Worm (Caenorhabditis elegans): ENCODE data around the gene oac-30.
"Not testable (repeated sequence)": the region's sequence is repeated elsewhere in the genome, so short reads cannot be mapped to it uniquely, and the experiment has no call there.

Gene oac-30

DNA sequence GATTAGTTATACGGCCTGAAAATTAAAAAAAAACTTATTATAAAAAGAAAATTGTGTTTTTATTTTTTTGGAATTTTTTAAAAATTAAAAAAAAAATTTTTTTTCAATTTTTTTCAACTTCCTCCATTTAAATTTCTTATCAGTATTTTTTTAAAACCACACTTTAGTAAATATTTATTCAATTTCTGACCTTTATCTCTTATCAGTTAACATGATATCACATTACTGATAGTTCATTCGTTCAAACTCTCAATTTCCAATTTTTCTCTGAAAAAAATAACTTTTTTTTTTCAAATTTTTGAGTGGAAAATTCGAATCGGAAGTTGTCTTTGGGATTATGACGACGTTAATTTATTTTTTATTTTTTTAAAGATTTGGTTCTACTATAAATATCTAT lies 31.0 kb upstream of the oac-30 start:
- TF ChIP-seq tra-4 (tag; optimal IDR thresholded peaks at IDR 0.05) = no peak
- no peak for TF ChIP-seq tbx-11 (GFP tag; IDR thresholded peaks at IDR 0.05)
- no peak for TF ChIP-seq ets-7 (tag; optimal IDR thresholded peaks at IDR 0.05)

ce11 chrII:1297044-1297696 lies 30.5 kb upstream of the oac-30 start:
- TF ChIP-seq hnd-1 (tag; optimal IDR thresholded peaks at IDR 0.05) (no peak), ets-7 (tag; optimal IDR thresholded peaks at IDR 0.05) (no peak), tbx-37 (GFP tag; conservative IDR thresholded peaks at IDR 0.05) (no peak), pes-1 (GFP tag; IDR thresholded peaks at IDR 0.05) (no peak), ceh-13 (GFP tag; optimal IDR thresholded peaks at IDR 0.05) (no peak), tra-4 (tag; optimal IDR thresholded peaks at IDR 0.05) (no peak)

DNA sequence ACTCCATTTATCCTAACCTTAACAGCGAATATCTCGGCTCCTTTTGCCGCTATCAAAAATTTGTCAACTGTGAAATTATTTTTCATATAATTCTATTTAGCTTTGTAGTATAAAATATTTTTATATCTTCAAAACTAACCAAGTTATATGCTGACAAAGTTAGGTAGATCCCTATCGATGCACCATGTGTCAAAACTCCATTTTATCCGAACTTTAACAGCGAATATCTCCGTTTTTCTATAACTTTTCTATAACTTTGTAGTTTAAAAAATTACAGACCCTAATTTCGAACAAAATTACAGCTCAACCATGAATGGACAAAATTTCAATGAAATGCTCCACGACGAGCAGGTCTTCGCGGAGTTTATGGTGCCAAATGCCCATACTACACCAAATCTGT lies 29.1 kb upstream of the oac-30 start, which contains the start of gene Y57G7A.2:
TSS of gene Y57G7A.2 (plus strand) at position 301 of the 400 bp plus-strand sequence.
- TF ChIP-seq hmg-4 (GFP tag; optimal IDR thresholded peaks at IDR 0.05) (no peak), tbx-11 (GFP tag; IDR thresholded peaks at IDR 0.05) (no peak), ama-1 (optimal IDR thresholded peaks at IDR 0.05) (no peak), scrt-1 (GFP tag; IDR thresholded peaks at IDR 0.05) (no peak), sea-1 (GFP tag; conservative IDR thresholded peaks at IDR 0.05) (no peak), ets-7 (tag; optimal IDR thresholded peaks at IDR 0.05) (no peak), pes-1 (GFP tag; IDR thresholded peaks at IDR 0.05) (no peak), ceh-36 (tag; optimal IDR thresholded peaks at IDR 0.05) (no peak), hnd-1 (tag; optimal IDR thresholded peaks at IDR 0.05) (no peak), aly-1 (tag; optimal IDR thresholded peaks at IDR 0.05) (no peak)

- TF ChIP-seq aly-1 (tag; optimal IDR thresholded peaks at IDR 0.05) = no peak
- TF ChIP-seq flt-1 (GFP tag; IDR thresholded peaks at IDR 0.05) = no peak
- TF ChIP-seq tbx-11 (GFP tag; IDR thresholded peaks at IDR 0.05) = no peak
- no peak for TF ChIP-seq pes-1 (GFP tag; IDR thresholded peaks at IDR 0.05)
- no peak for TF ChIP-seq hmbx-1 (tag; optimal IDR thresholded peaks at IDR 0.05)
- TF ChIP-seq tra-4 (tag; optimal IDR thresholded peaks at IDR 0.05) = no peak
- TF ChIP-seq ets-7 (tag; optimal IDR thresholded peaks at IDR 0.05) = no peak
- TF ChIP-seq sea-1 (GFP tag; conservative IDR thresholded peaks at IDR 0.05) = no peak
- no peak for TF ChIP-seq B0310.2 (tag; optimal IDR thresholded peaks at IDR 0.05)
- no peak for TF ChIP-seq hnd-1 (tag; optimal IDR thresholded peaks at IDR 0.05)
Observed at ce11 chrII:1293157-1293556, 26.5 kb upstream of the oac-30 start, which contains the start of gene srz-64. Gene srz-64 (minus strand): TSS chrII:1293257.

ce11 chrII:1285514-1285913 lies 18.8 kb upstream of the oac-30 start, which contains the start of the genes Y57G7A.6 and Y57G7A.3:
Gene Y57G7A.6 (minus strand): TSS chrII:1285614.
Gene Y57G7A.3 (plus strand): TSS chrII:1285782.
- TF ChIP-seq ceh-13 (GFP tag; optimal IDR thresholded peaks at IDR 0.05) (no peak), flt-1 (GFP tag; IDR thresholded peaks at IDR 0.05) (no peak), ets-7 (tag; optimal IDR thresholded peaks at IDR 0.05) (no peak), ceh-36 (tag; optimal IDR thresholded peaks at IDR 0.05) (no peak), sea-1 (GFP tag; conservative IDR thresholded peaks at IDR 0.05) (no peak), tbx-37 (GFP tag; conservative IDR thresholded peaks at IDR 0.05) (no peak)

DNA sequence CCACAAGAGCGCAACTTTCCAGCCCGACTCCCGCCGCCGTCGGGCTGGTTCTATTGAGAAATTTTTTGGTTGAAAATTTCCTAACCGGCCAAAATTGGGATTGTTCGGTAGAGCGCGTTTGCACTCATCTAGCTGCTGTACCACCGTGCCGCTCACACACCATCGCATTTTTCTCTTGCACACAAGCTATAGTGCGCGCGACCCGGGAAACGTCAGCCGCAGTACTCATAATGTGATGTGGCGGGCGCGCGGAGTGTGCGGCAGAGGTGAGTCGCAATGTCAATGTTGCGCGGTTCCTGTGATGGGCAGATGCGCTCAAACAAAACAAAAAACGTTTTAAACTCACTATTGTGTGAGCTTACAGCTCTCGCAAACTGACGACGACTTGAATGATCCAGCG lies 18.3 kb upstream of the oac-30 start:
- TF ChIP-seq tbx-37 (GFP tag; conservative IDR thresholded peaks at IDR 0.05) = no peak
- no peak for TF ChIP-seq scrt-1 (GFP tag; IDR thresholded peaks at IDR 0.05)
- no peak for TF ChIP-seq sea-1 (GFP tag; conservative IDR thresholded peaks at IDR 0.05)
- no peak for TF ChIP-seq ama-1 (optimal IDR thresholded peaks at IDR 0.05)
- TF ChIP-seq tra-4 (tag; optimal IDR thresholded peaks at IDR 0.05) = no peak
- TF ChIP-seq ets-7 (tag; optimal IDR thresholded peaks at IDR 0.05) = no peak
- no peak for TF ChIP-seq aly-1 (tag; optimal IDR thresholded peaks at IDR 0.05)
- no peak for TF ChIP-seq tbx-11 (GFP tag; IDR thresholded peaks at IDR 0.05)
- TF ChIP-seq hmbx-1 (tag; optimal IDR thresholded peaks at IDR 0.05) = no peak
- TF ChIP-seq ceh-13 (GFP tag; optimal IDR thresholded peaks at IDR 0.05) = no peak
- TF ChIP-seq flt-1 (GFP tag; IDR thresholded peaks at IDR 0.05) = no peak

DNA sequence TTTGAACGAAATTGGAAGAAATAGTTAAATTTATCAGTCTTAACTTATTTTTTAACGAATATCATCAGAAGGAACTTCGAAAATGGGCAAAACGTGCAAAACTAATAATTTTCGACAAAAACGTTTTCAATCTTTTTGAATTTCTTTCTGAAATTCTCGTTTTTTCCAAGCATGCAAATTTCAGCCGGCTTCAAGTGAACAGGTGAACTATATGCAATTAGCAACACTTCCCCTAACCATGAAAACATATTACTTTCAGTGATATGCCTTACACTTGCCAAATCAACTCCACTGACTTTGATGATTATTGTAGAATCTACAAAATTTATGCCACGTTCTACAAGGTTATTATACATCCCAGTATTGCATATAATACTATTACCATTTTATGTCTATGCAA lies 11.7 kb upstream of the oac-30 start, which contains the start of gene srz-63:
TSS of gene srz-63 (plus strand) at position 301 of the 400 bp plus-strand sequence.
- TF ChIP-seq B0310.2 (tag; optimal IDR thresholded peaks at IDR 0.05); tbx-37 (GFP tag; conservative IDR thresholded peaks at IDR 0.05); ets-7 (tag; optimal IDR thresholded peaks at IDR 0.05): not testable (repeated sequence)

DNA sequence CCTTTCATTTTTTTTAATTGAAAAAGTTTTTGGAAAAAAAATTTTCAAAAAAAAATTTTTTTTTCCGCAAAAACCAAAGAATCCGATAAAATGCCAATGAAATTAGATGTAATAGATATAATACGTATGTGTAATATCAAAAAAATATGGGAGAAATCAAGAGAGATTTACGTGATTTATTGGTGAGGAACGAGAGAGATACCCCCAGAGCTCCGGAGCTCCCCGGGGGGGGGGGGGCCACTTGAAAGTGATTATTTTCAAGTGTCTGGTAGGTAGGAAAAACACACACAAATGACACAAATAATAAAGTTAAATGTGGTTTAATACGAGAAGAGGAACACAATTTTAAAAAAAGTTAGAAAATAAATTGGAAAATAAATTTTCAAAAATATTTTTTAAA lies 10.1 kb upstream of the oac-30 start, which contains the start of gene Y57G7A.11:
TSS of gene Y57G7A.11 (minus strand) at position 101 of the 400 bp plus-strand sequence.
- TF ChIP-seq tbx-11 (GFP tag; IDR thresholded peaks at IDR 0.05) = no peak
- no peak for TF ChIP-seq tbx-37 (GFP tag; conservative IDR thresholded peaks at IDR 0.05)
- no peak for TF ChIP-seq hmg-4 (GFP tag; optimal IDR thresholded peaks at IDR 0.05)
- TF ChIP-seq flt-1 (GFP tag; IDR thresholded peaks at IDR 0.05) = no peak
- no peak for TF ChIP-seq F13C5.2 (tag; optimal IDR thresholded peaks at IDR 0.05)
- TF ChIP-seq aly-1 (tag; optimal IDR thresholded peaks at IDR 0.05) = no peak
- TF ChIP-seq B0310.2 (tag; optimal IDR thresholded peaks at IDR 0.05) = no peak
- TF ChIP-seq ceh-13 (GFP tag; optimal IDR thresholded peaks at IDR 0.05) = no peak
- no peak for TF ChIP-seq scrt-1 (GFP tag; IDR thresholded peaks at IDR 0.05)
- no peak for TF ChIP-seq pes-1 (GFP tag; IDR thresholded peaks at IDR 0.05)
- no peak for TF ChIP-seq ets-7 (tag; optimal IDR thresholded peaks at IDR 0.05)
- TF ChIP-seq hnd-1 (tag; optimal IDR thresholded peaks at IDR 0.05) = no peak
- TF ChIP-seq ama-1 (optimal IDR thresholded peaks at IDR 0.05) = no peak
- TF ChIP-seq tra-4 (tag; optimal IDR thresholded peaks at IDR 0.05) = no peak
- no peak for TF ChIP-seq ceh-36 (tag; optimal IDR thresholded peaks at IDR 0.05)
- no peak for TF ChIP-seq hmbx-1 (tag; optimal IDR thresholded peaks at IDR 0.05)
- no peak for TF ChIP-seq sea-1 (GFP tag; conservative IDR thresholded peaks at IDR 0.05)
